Fruit fly (Drosophila melanogaster) whole organism: Measurements from ENCODE around the gene CG7069.

ENCODE experiments used
- CG8478 ChIP-seq: fragments of >200 bp; optimal IDR thresholded peaks from 2 replicates; lab custom pipeline; 2018; ENCODE audit warnings: inconsistent platforms
- Dll ChIP-seq: fragments of >200 bp; optimal IDR thresholded peaks from 2 replicates; lab custom pipeline; 2017
- EcR ChIP-seq, 2 experiments: fragments of >200 bp; optimal IDR thresholded peaks; 2 replicates each; lab custom pipeline; 2017; ENCODE audit warnings: missing biosample characterization in 2 of 2, missing genetic modification characterization in 2 of 2, missing genetic modification reagents in 2 of 2
- pan ChIP-seq: fragments of >200 bp; optimal IDR thresholded peaks from 2 replicates; lab custom pipeline; 2017
- psq ChIP-seq: fragments of >200 bp; optimal IDR thresholded peaks from 2 replicates; lab custom pipeline; 2017

- no peak for TF ChIP-seq Dll (lab: Kevin White, UChicago)
- TF ChIP-seq psq (lab: Kevin White, UChicago) = no peak
- TF ChIP-seq CG8478 (lab: Kevin White, UChicago) = no peak
- no peak for TF ChIP-seq EcR (GFP tag; optimal IDR thresholded peaks at IDR 0.05; lab: Kevin White, UChicago)
- no peak for TF ChIP-seq pan (lab: Kevin White, UChicago)
Observed at dm6 chr3R:22341652-22342051, 31.0 kb upstream of the CG7069 start.
